Worm (Caenorhabditis elegans) whole organism, mixed stage, embryonic: Measurements from ENCODE around the gene srt-8.

ENCODE experiments used
- bed-3 ChIP-seq: fragments of 200-800 bp; sonication (Bioruptor generic); optimal IDR thresholded peaks from 3 replicates; lab custom pipeline; 2018; ENCODE audit warnings: mild to moderate bottlenecking, missing genetic modification characterization, moderate library complexity, missing compliant biosample characterization
- nhr-237 ChIP-seq: fragments of 150-350 bp; optimal IDR thresholded peaks from 2 replicates; lab custom pipeline; 2014; ENCODE audit warnings: missing biosample characterization, missing genetic modification characterization
- snpc-4 ChIP-seq: fragments of 150-350 bp; optimal IDR thresholded peaks from 2 replicates; lab custom pipeline; 2014; ENCODE audit warnings: missing biosample characterization, missing genetic modification characterization
- ztf-11 ChIP-seq: fragments of 150-350 bp; optimal IDR thresholded peaks from 2 replicates; lab custom pipeline; 2014; ENCODE audit warnings: missing biosample characterization, missing genetic modification characterization

ce11 chrV:3118167-3118566, 31.8 kb downstream of the srt-8 start, which contains the start of gene clec-210:
- TF ChIP-seq snpc-4 (tag; lab: Kevin White, UChicago) (no peak), ztf-11 (tag; lab: Kevin White, UChicago) (no peak), nhr-237 (tag; lab: Kevin White, UChicago) (no peak), bed-3 (GFP tag; lab: Kevin White, UChicago) (no peak)
